In the genomic region with DNA sequence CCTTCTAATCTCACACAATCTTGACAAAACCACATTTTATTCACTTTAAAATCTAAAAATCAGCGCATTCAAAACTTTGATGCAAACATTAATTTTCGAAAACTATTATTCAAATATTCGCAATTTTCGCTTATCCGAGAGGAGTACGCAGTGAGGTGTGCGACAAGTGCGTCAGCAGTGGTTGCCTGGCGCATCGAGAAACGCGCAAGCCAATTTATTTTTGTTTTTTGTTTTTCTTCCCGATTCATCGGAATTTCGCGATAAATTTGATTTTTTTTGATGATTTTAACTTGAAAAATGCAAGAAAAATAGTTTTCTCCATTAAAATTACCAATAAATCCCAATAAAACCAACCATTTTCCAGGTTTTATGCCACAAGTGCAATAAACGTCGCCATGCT, we compare ENCODE assay signal across 4 worm cellular contexts.
TF ChIP-seq lines count a peak whose summit lies in the region.

A gene (minus strand): TSS at position 106 of the 400 bp plus-strand sequence.
A gene (plus strand): TSS at position 365 of the 400 bp plus-strand sequence.

TF ChIP-seq in whole organism, L2 larva, 48 proteins besides CTCF, POLR2A, EP300 and RAD21 (continues in another document):
- TF ChIP-seq ZK546.5 (tag; optimal IDR thresholded peaks at IDR 0.05; lab: Kevin White, UChicago) = peak; percentile 60
- peak; percentile 78 for TF ChIP-seq nhr-10 (tag; optimal IDR thresholded peaks at IDR 0.05; lab: Kevin White, UChicago)
- TF ChIP-seq aly-2 (tag; optimal IDR thresholded peaks at IDR 0.05; lab: Kevin White, UChicago) = no peak
- peak; percentile 97 for TF ChIP-seq gmeb-1 (tag; optimal IDR thresholded peaks at IDR 0.05; lab: Kevin White, UChicago)
- no peak for TF ChIP-seq nhr-23 (tag; optimal IDR thresholded peaks at IDR 0.05; lab: Kevin White, UChicago)
- TF ChIP-seq R02D3.7 (tag; optimal IDR thresholded peaks at IDR 0.05; lab: Kevin White, UChicago) = peak; percentile 65
- no peak for TF ChIP-seq elt-3 (tag; optimal IDR thresholded peaks at IDR 0.05; lab: Kevin White, UChicago)
- TF ChIP-seq lin-11 (tag; optimal IDR thresholded peaks at IDR 0.05; lab: Kevin White, UChicago) = peak; percentile 96
- peak; percentile 84 for TF ChIP-seq snpc-4 (tag; optimal IDR thresholded peaks at IDR 0.05; lab: Kevin White, UChicago)
- no peak for TF ChIP-seq lin-39 (tag; optimal IDR thresholded peaks at IDR 0.05; lab: Kevin White, UChicago)
- TF ChIP-seq ztf-11 (tag; optimal IDR thresholded peaks at IDR 0.05; lab: Kevin White, UChicago) = peak; percentile 18
- peak; percentile 89 for TF ChIP-seq nhr-6 (tag; optimal IDR thresholded peaks at IDR 0.05; lab: Kevin White, UChicago)
- TF ChIP-seq unc-62 (GFP tag; optimal IDR thresholded peaks at IDR 0.05; lab: Kevin White, UChicago) = peak; percentile 33
- peak; percentile 81 for TF ChIP-seq ceh-16 (tag; optimal IDR thresholded peaks at IDR 0.05; lab: Kevin White, UChicago)
- peak; percentile 73 for TF ChIP-seq nhr-129 (tag; optimal IDR thresholded peaks at IDR 0.05; lab: Kevin White, UChicago)
- no peak for TF ChIP-seq unc-39 (tag; optimal IDR thresholded peaks at IDR 0.05; lab: Kevin White, UChicago)
- peak; percentile 99 for TF ChIP-seq sma-3 (GFP tag; optimal IDR thresholded peaks at IDR 0.05; lab: Kevin White, UChicago)
- TF ChIP-seq nhr-21 (tag; optimal IDR thresholded peaks at IDR 0.05; lab: Kevin White, UChicago) = peak; percentile 92
- peak; percentile 98 for TF ChIP-seq unc-55 (GFP tag; optimal IDR thresholded peaks at IDR 0.05; lab: Kevin White, UChicago)
- TF ChIP-seq nhr-12 (tag; optimal IDR thresholded peaks at IDR 0.05; lab: Kevin White, UChicago) = peak; percentile 12
- peak; percentile 94 for TF ChIP-seq mab-5 (tag; optimal IDR thresholded peaks at IDR 0.05; lab: Kevin White, UChicago)
- TF ChIP-seq lin-13 (GFP tag; optimal IDR thresholded peaks at IDR 0.05; lab: Kevin White, UChicago) = peak; percentile 92

TF ChIP-seq in whole organism, L4 larva, 104 proteins besides CTCF, POLR2A, EP300 and RAD21 (continues in another document):
- TF ChIP-seq ctbp-1 (GFP tag; IDR thresholded peaks at IDR 0.05; lab: Robert Waterston, UW) (peak; percentile 84), tra-1 (GFP tag; IDR thresholded peaks at IDR 0.05; lab: Robert Waterston, UW) (peak; percentile 47; the same call in 1 of the 2 replicates), D1046.2 (GFP tag; IDR thresholded peaks at IDR 0.05; lab: Robert Waterston, UW) (peak; percentile 73; the same call in 1 of the 2 replicates), nhr-76 (tag; optimal IDR thresholded peaks at IDR 0.05; lab: Kevin White, UChicago) (no peak), mdt-29 (GFP tag; IDR thresholded peaks at IDR 0.05; lab: Robert Waterston, UW) (peak; percentile 70), lin-15B (tag; optimal IDR thresholded peaks at IDR 0.05; lab: Kevin White, UChicago) (peak; percentile 60), egl-43 (GFP tag; IDR thresholded peaks at IDR 0.05; lab: Robert Waterston, UW) (peak; percentile 81; the same call in 1 of the 2 replicates), sdz-12 (GFP tag; optimal IDR thresholded peaks at IDR 0.05; lab: Kevin White, UChicago) (no peak), ceh-44 (GFP tag; IDR thresholded peaks at IDR 0.05; lab: Robert Waterston, UW) (peak; percentile 66; the same call in 1 of the 2 replicates), zfp-2 (tag; optimal IDR thresholded peaks at IDR 0.05; lab: Kevin White, UChicago) (no peak), lsy-2 (tag; optimal IDR thresholded peaks at IDR 0.05; lab: Kevin White, UChicago) (peak; percentile 56 to 96), nhr-11 (tag; optimal IDR thresholded peaks at IDR 0.05; lab: Kevin White, UChicago) (peak; percentile 73), T20F7.1 (GFP tag; optimal IDR thresholded peaks at IDR 0.05; lab: Kevin White, UChicago) (peak; percentile 82), zfp-3 (GFP tag; conservative IDR thresholded peaks at IDR 0.05; lab: Robert Waterston, UW) (peak; percentile 84), vab-7 (GFP tag; IDR thresholded peaks at IDR 0.05; lab: Robert Waterston, UW) (peak; percentile 60; the same call in 1 of the 2 replicates), ceh-20 (GFP tag; IDR thresholded peaks at IDR 0.05; lab: Robert Waterston, UW) (peak; percentile 92), hif-1 (tag; optimal IDR thresholded peaks at IDR 0.05; lab: Kevin White, UChicago) (peak; percentile 60 to 75), unc-130 (GFP tag; optimal IDR thresholded peaks at IDR 0.05; lab: Kevin White, UChicago) (peak; percentile 67), ceh-32 (tag; optimal IDR thresholded peaks at IDR 0.05; lab: Kevin White, UChicago; ENCODE audit: poor library complexity) (peak; percentile 80), daf-8 (GFP tag; IDR thresholded peaks at IDR 0.05; lab: Robert Waterston, UW) (no peak), ceh-62 (tag; optimal IDR thresholded peaks at IDR 0.05; lab: Kevin White, UChicago) (no peak)

TF ChIP-seq in whole organism, late embryonic, 69 proteins besides CTCF, POLR2A, EP300 and RAD21 (continues in another document):
- TF ChIP-seq unc-55 (GFP tag; optimal IDR thresholded peaks at IDR 0.05; lab: Kevin White, UChicago) = peak; percentile 23
- TF ChIP-seq odd-2 (tag; optimal IDR thresholded peaks at IDR 0.05; lab: Kevin White, UChicago) = no peak
- TF ChIP-seq sox-4 (tag; optimal IDR thresholded peaks at IDR 0.05; lab: Kevin White, UChicago) = peak; percentile 63
- TF ChIP-seq dve-1 (tag; optimal IDR thresholded peaks at IDR 0.05; lab: Kevin White, UChicago) = peak; percentile 74
- peak; percentile 50 for TF ChIP-seq gmeb-2 (tag; optimal IDR thresholded peaks at IDR 0.05; lab: Kevin White, UChicago)
- TF ChIP-seq ref-2 (tag; optimal IDR thresholded peaks at IDR 0.05; lab: Kevin White, UChicago) = peak; percentile 80
- TF ChIP-seq Y22D7AL.16 (tag; optimal IDR thresholded peaks at IDR 0.05; lab: Kevin White, UChicago) = peak; percentile 67
- peak; percentile 69 for TF ChIP-seq fax-1 (tag; optimal IDR thresholded peaks at IDR 0.05; lab: Kevin White, UChicago)
- TF ChIP-seq ceh-48 (tag; optimal IDR thresholded peaks at IDR 0.05; lab: Kevin White, UChicago) = peak; percentile 67
- peak; percentile 77 for TF ChIP-seq pat-9 (tag; optimal IDR thresholded peaks at IDR 0.05; lab: Kevin White, UChicago)
- TF ChIP-seq che-1 (tag; optimal IDR thresholded peaks at IDR 0.05; lab: Kevin White, UChicago) = peak; percentile 65
- TF ChIP-seq K02D7.2 (tag; optimal IDR thresholded peaks at IDR 0.05; lab: Kevin White, UChicago) = peak; percentile 39
- TF ChIP-seq pqm-1 (tag; optimal IDR thresholded peaks at IDR 0.05; lab: Kevin White, UChicago) = peak; percentile 30
- peak; percentile 86 for TF ChIP-seq tbx-2 (tag; optimal IDR thresholded peaks at IDR 0.05; lab: Kevin White, UChicago)
- peak; percentile 65 for TF ChIP-seq rnt-1 (tag; optimal IDR thresholded peaks at IDR 0.05; lab: Kevin White, UChicago)
- peak; percentile 88 for TF ChIP-seq unc-86 (tag; optimal IDR thresholded peaks at IDR 0.05; lab: Kevin White, UChicago)
- TF ChIP-seq npax-4 (tag; optimal IDR thresholded peaks at IDR 0.05; lab: Kevin White, UChicago) = peak; percentile 66
- TF ChIP-seq sox-2 (GFP tag; IDR thresholded peaks at IDR 0.05; lab: Robert Waterston, UW) = peak; percentile 17; the same call in 1 of the 2 replicates
- TF ChIP-seq pros-1 (tag; optimal IDR thresholded peaks at IDR 0.05; lab: Kevin White, UChicago) = no peak
- peak; percentile 18 for TF ChIP-seq hlh-8 (tag; optimal IDR thresholded peaks at IDR 0.05; lab: Kevin White, UChicago)
- TF ChIP-seq pag-3 (tag; optimal IDR thresholded peaks at IDR 0.05; lab: Kevin White, UChicago; ENCODE audit: borderline replicate concordance) = no peak
- TF ChIP-seq nfya-1 (tag; optimal IDR thresholded peaks at IDR 0.05; lab: Kevin White, UChicago) = peak; percentile 94
- TF ChIP-seq C38D4.7 (GFP tag; optimal IDR thresholded peaks at IDR 0.05; lab: Kevin White, UChicago) = peak; percentile 62
- peak; percentile 53 for TF ChIP-seq fkh-6 (tag; optimal IDR thresholded peaks at IDR 0.05; lab: Kevin White, UChicago)

TF ChIP-seq in whole organism, mixed stage, embryonic, 35 proteins besides CTCF, POLR2A, EP300 and RAD21 (continues in another document):
- peak; percentile 51 for TF ChIP-seq ham-2 (GFP tag; optimal IDR thresholded peaks at IDR 0.05; lab: Kevin White, UChicago)
- peak; percentile 88 for TF ChIP-seq pha-4 (tag; optimal IDR thresholded peaks at IDR 0.05; lab: Kevin White, UChicago)
- TF ChIP-seq mls-2 (tag; optimal IDR thresholded peaks at IDR 0.05; lab: Kevin White, UChicago) = peak; percentile 85
- TF ChIP-seq lin-32 (GFP tag; optimal IDR thresholded peaks at IDR 0.05; lab: Kevin White, UChicago) = peak; percentile 64
- TF ChIP-seq nhr-76 (tag; optimal IDR thresholded peaks at IDR 0.05; lab: Kevin White, UChicago) = no peak
- peak; percentile 78 for TF ChIP-seq drap-1 (GFP tag; optimal IDR thresholded peaks at IDR 0.05; lab: Kevin White, UChicago)
- peak; percentile 31 for TF ChIP-seq blmp-1 (tag; optimal IDR thresholded peaks at IDR 0.05; lab: Kevin White, UChicago)
- peak; percentile 2 for TF ChIP-seq unc-62 (GFP tag; optimal IDR thresholded peaks at IDR 0.05; lab: Kevin White, UChicago)
- no peak for TF ChIP-seq zip-8 (tag; optimal IDR thresholded peaks at IDR 0.05; lab: Kevin White, UChicago)
- no peak for TF ChIP-seq unc-39 (tag; optimal IDR thresholded peaks at IDR 0.05; lab: Kevin White, UChicago)
- peak; percentile 74 for TF ChIP-seq cnd-1 (tag; optimal IDR thresholded peaks at IDR 0.05; lab: Kevin White, UChicago)
- TF ChIP-seq elt-3 (tag; optimal IDR thresholded peaks at IDR 0.05; lab: Kevin White, UChicago) = peak; percentile 2
- no peak for TF ChIP-seq ceh-83 (GFP tag; optimal IDR thresholded peaks at IDR 0.05; lab: Kevin White, UChicago)
- TF ChIP-seq nhr-12 (tag; optimal IDR thresholded peaks at IDR 0.05; lab: Kevin White, UChicago) = no peak
- peak; percentile 46 for TF ChIP-seq bed-3 (GFP tag; optimal IDR thresholded peaks at IDR 0.05; lab: Kevin White, UChicago)
- TF ChIP-seq M03D4.4 (tag; optimal IDR thresholded peaks at IDR 0.05; lab: Kevin White, UChicago) = peak; percentile 87
- TF ChIP-seq nhr-237 (tag; optimal IDR thresholded peaks at IDR 0.05; lab: Kevin White, UChicago) = peak; percentile 83
- TF ChIP-seq mep-1 (tag; optimal IDR thresholded peaks at IDR 0.05; lab: Kevin White, UChicago) = peak; percentile 97
- TF ChIP-seq mab-5 (tag; optimal IDR thresholded peaks at IDR 0.05; lab: Kevin White, UChicago) = no peak
- TF ChIP-seq hlh-1 (tag; optimal IDR thresholded peaks at IDR 0.05; lab: Kevin White, UChicago) = peak; percentile 19
- TF ChIP-seq sptf-1 (tag; optimal IDR thresholded peaks at IDR 0.05; lab: Kevin White, UChicago) = peak; percentile 92
- TF ChIP-seq ztf-11 (tag; optimal IDR thresholded peaks at IDR 0.05; lab: Kevin White, UChicago) = peak; percentile 45
- TF ChIP-seq lin-13 (tag; optimal IDR thresholded peaks at IDR 0.05; lab: Kevin White, UChicago) = peak; percentile 80
- no peak for TF ChIP-seq snpc-4 (tag; optimal IDR thresholded peaks at IDR 0.05; lab: Kevin White, UChicago)
- peak; percentile 60 for TF ChIP-seq sem-2 (GFP tag; optimal IDR thresholded peaks at IDR 0.05; lab: Kevin White, UChicago)
- peak; percentile 83 for TF ChIP-seq lsy-2 (tag; optimal IDR thresholded peaks at IDR 0.05; lab: Kevin White, UChicago)
- TF ChIP-seq flh-1 (GFP tag; optimal IDR thresholded peaks at IDR 0.05; lab: Kevin White, UChicago) = peak; percentile 47
